Fruit fly (Drosophila melanogaster): ENCODE data around the gene Got2.

Got2 gene

dm6 chr2L:1959420-1959819, 28.1 kb downstream of the Got2 start (continued):
- TF ChIP-seq sc (optimal IDR thresholded peaks at IDR 0.05) (no peak), sc (GFP tag; optimal IDR thresholded peaks at IDR 0.05) (no peak), stc (GFP tag; IDR thresholded peaks at IDR 0.05) (no peak), run (tag; optimal IDR thresholded peaks at IDR 0.05) (no peak), CG13775 (GFP tag; optimal IDR thresholded peaks at IDR 0.05) (no peak), Dek (tag; optimal IDR thresholded peaks at IDR 0.05) (no peak), Vsx1 (GFP tag; optimal IDR thresholded peaks at IDR 0.05) (no peak), CG11456 (GFP tag; IDR thresholded peaks at IDR 0.05) (no peak), CG2199 (GFP tag; IDR thresholded peaks at IDR 0.05) (no peak), Hsf (GFP tag; optimal IDR thresholded peaks at IDR 0.05) (no peak), da (GFP tag; optimal IDR thresholded peaks at IDR 0.05) (no peak), Ptx1 (GFP tag; IDR thresholded peaks at IDR 0.05) (peak; percentile 55; the same call in 1 of the 2 replicates), CG12391 (tag; optimal IDR thresholded peaks at IDR 0.05) (peak; percentile 31), zf30C (GFP tag; optimal IDR thresholded peaks at IDR 0.05) (no peak), tgo (GFP tag; IDR thresholded peaks at IDR 0.05) (peak; percentile 52; the same call in 1 of the 3 replicates), chn (GFP tag; optimal IDR thresholded peaks at IDR 0.05) (no peak), Sry-β (GFP tag; optimal IDR thresholded peaks at IDR 0.05) (no peak), Oaz (GFP tag; IDR thresholded peaks at IDR 0.05) (peak; percentile 34; the same call in 1 of the 2 replicates), CG3065 (GFP tag; optimal IDR thresholded peaks at IDR 0.05) (no peak), CG7357 (GFP tag; IDR thresholded peaks at IDR 0.05) (no peak), CG1832 (GFP tag; optimal IDR thresholded peaks at IDR 0.05) (no peak), dmrt99B (tag; optimal IDR thresholded peaks at IDR 0.05) (peak; percentile 27), dati (GFP tag; IDR thresholded peaks at IDR 0.05) (no peak), Dip2 (GFP tag; IDR thresholded peaks at IDR 0.05) (no peak), CG1024 (GFP tag; IDR thresholded peaks at IDR 0.05) (no peak), vvl (GFP tag; IDR thresholded peaks at IDR 0.05) (peak; percentile 54), CG18599 (GFP tag; optimal IDR thresholded peaks at IDR 0.05) (peak; percentile 8), CG6272 (GFP tag; IDR thresholded peaks at IDR 0.05) (no peak), dmrt11E (tag; optimal IDR thresholded peaks at IDR 0.05) (no peak), trh (GFP tag; optimal IDR thresholded peaks at IDR 0.05) (no peak), CG4617 (GFP tag; optimal IDR thresholded peaks at IDR 0.05; ENCODE audit: borderline replicate concordance) (no peak), HLH4C (GFP tag; IDR thresholded peaks at IDR 0.05; ENCODE audit: partially characterized antibody) (no peak), Deaf1 (tag; optimal IDR thresholded peaks at IDR 0.05) (no peak), fu2 (GFP tag; optimal IDR thresholded peaks at IDR 0.05) (no peak), Sox100B (GFP tag; optimal IDR thresholded peaks at IDR 0.05) (no peak), row (GFP tag; IDR thresholded peaks at IDR 0.05) (peak; percentile 63)

DNA sequence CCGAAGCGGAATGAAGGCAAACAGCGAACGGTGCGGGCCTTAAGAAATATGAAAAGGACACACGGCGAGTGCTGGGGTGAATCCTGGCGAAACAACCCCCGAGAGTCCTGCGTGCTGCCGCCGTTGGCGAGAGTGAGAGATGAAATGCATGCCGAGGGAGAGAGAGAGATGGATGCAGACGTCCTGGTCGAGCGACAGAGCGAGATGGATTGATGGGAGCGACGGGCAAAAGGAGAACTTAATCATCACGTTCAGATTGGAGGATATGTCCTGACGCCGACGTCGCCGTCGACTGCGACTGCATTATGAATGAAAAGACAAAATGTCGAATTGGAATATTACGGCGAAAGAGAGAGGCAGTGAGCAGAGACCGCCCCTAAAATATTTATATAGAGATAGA, 33.0 kb downstream of the Got2 start:
- TF ChIP-seq CG17328 (GFP tag; IDR thresholded peaks at IDR 0.05) (no peak), CG17186 (GFP tag; optimal IDR thresholded peaks at IDR 0.05) (no peak), CG10321 (GFP tag; IDR thresholded peaks at IDR 0.05) (peak; percentile 88), crc (GFP tag; optimal IDR thresholded peaks at IDR 0.05) (no peak), HLH54F (GFP tag; optimal IDR thresholded peaks at IDR 0.05) (no peak), nerfin-1 (tag; optimal IDR thresholded peaks at IDR 0.05) (peak; percentile 10), Bgb (GFP tag; IDR thresholded peaks at IDR 0.05; ENCODE audit: partially characterized antibody) (no peak), Nf-YB (GFP tag; optimal IDR thresholded peaks at IDR 0.05) (peak; percentile 95), pum (GFP tag; optimal IDR thresholded peaks at IDR 0.05) (no peak), CG32532 (GFP tag; IDR thresholded peaks at IDR 0.05) (no peak), cg (GFP tag; optimal IDR thresholded peaks at IDR 0.05) (peak; percentile 34), cato (GFP tag; optimal IDR thresholded peaks at IDR 0.05; ENCODE audit: borderline replicate concordance) (no peak), insv (GFP tag; optimal IDR thresholded peaks at IDR 0.05) (peak; percentile 69 to 96), pnt (GFP tag; optimal IDR thresholded peaks at IDR 0.05) (no peak), CG3065 (GFP tag; optimal IDR thresholded peaks at IDR 0.05) (no peak), Neu2 (GFP tag; optimal IDR thresholded peaks at IDR 0.05; ENCODE audit: borderline replicate concordance) (no peak), Hand (GFP tag; optimal IDR thresholded peaks at IDR 0.05) (no peak), sens (GFP tag) (peak; percentile 34), dmrt11E (tag; optimal IDR thresholded peaks at IDR 0.05) (no peak), Abd-B (GFP tag; optimal IDR thresholded peaks at IDR 0.05) (no peak)

Measured in whole organism, embryonic.